Worm (Caenorhabditis elegans): ENCODE data around the gene mrps-21.

The mrps-21 gene

DNA sequence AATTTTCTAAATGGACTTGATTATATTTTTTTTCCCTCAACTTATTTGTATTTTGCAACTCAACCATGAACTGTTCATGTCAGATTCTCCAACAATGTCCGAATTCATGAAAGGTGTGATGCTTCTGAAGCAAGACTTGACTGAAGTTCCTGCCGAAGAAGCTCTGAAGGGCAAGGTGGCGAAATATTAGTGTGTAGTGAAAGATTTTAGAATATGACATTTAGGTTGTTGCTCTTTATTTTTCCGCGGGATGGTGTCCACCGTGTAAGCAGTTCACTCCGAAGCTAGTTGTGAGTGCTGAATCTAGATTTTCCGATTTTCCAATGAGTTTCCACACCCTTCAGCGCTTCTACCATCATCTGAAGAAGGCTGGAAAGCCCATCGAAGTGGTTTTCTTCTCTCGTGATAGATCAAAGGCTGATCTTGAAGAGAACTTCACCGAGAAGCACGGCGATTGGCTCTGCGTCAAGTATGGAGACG is 6.9 kb downstream of the mrps-21 start, which contains the start of gene F29B9.5:
F29B9.5 (plus strand) TSS at position 51 of the 480 bp plus-strand sequence.
- TF ChIP-seq sdc-2 (tag; optimal IDR thresholded peaks at IDR 0.05) = no peak
- TF ChIP-seq K02D7.2 (tag; optimal IDR thresholded peaks at IDR 0.05) = no peak
- no peak for TF ChIP-seq ceh-6 (GFP tag; optimal IDR thresholded peaks at IDR 0.05)
- TF ChIP-seq nfya-1 (tag; optimal IDR thresholded peaks at IDR 0.05) = no peak
- TF ChIP-seq rnt-1 (tag; optimal IDR thresholded peaks at IDR 0.05) = no peak
- no peak for TF ChIP-seq ceh-48 (tag; optimal IDR thresholded peaks at IDR 0.05)
- no peak for TF ChIP-seq dve-1 (tag; optimal IDR thresholded peaks at IDR 0.05)
- TF ChIP-seq ceh-9 (tag; optimal IDR thresholded peaks at IDR 0.05) = no peak
- TF ChIP-seq ceh-22 (tag; optimal IDR thresholded peaks at IDR 0.05) = no peak
- no peak for TF ChIP-seq unc-42 (tag; optimal IDR thresholded peaks at IDR 0.05)
- no peak for TF ChIP-seq tbx-7 (tag; optimal IDR thresholded peaks at IDR 0.05)
- TF ChIP-seq ceh-19 (GFP tag; optimal IDR thresholded peaks at IDR 0.05) = no peak
- TF ChIP-seq nhr-11 (tag; optimal IDR thresholded peaks at IDR 0.05) = no peak
- no peak for TF ChIP-seq ama-1 (optimal IDR thresholded peaks at IDR 0.05)
- TF ChIP-seq hlh-30 (tag; optimal IDR thresholded peaks at IDR 0.05; ENCODE audit: insufficient read depth) = no peak

DNA sequence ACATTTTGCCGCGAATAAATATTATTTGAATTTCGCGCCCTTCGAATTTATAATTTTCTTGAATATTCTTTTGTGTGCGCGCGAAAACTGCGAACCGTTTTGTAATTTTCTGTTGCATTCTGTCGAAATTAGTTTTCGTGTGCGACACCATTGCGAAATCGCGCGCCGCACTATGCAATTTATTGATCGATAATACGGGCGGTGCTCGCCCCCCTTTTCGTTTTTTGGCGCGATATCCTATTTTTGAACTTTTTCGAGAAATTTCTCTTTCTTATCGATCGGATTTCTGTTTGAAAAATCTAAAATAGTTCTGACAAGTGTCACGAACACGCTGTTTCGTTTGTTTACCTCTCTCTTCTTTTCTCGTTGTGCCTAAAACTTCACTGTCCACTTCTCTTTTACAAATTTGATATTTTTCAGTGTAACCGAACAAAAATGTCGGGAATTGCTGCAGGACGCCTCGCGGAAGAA is 8.7 kb downstream of the mrps-21 start, which contains the start of gene ubc-9:
ubc-9 (plus strand) TSS at position 421 of the 471 bp plus-strand sequence.
- TF ChIP-seq ceh-6 (GFP tag; optimal IDR thresholded peaks at IDR 0.05) (no peak), ttx-3 (tag; optimal IDR thresholded peaks at IDR 0.05) (peak; percentile 15), ceh-31 (tag; optimal IDR thresholded peaks at IDR 0.05) (peak; percentile 60), ceh-18 (tag; optimal IDR thresholded peaks at IDR 0.05) (peak; percentile 30), elt-2 (tag; optimal IDR thresholded peaks at IDR 0.05) (peak; percentile 64), pag-3 (tag; optimal IDR thresholded peaks at IDR 0.05; ENCODE audit: borderline replicate concordance) (no peak), tbx-7 (tag; optimal IDR thresholded peaks at IDR 0.05) (no peak), ceh-24 (tag; optimal IDR thresholded peaks at IDR 0.05) (no peak), unc-86 (tag; optimal IDR thresholded peaks at IDR 0.05) (no peak), C08G9.2 (tag; optimal IDR thresholded peaks at IDR 0.05) (peak; percentile 27), unc-3 (GFP tag; conservative IDR thresholded peaks at IDR 0.05) (no peak), unc-3 (tag; optimal IDR thresholded peaks at IDR 0.05) (no peak), che-1 (tag; optimal IDR thresholded peaks at IDR 0.05) (no peak), ceh-34 (tag; optimal IDR thresholded peaks at IDR 0.05) (peak; percentile 22), unc-42 (tag; optimal IDR thresholded peaks at IDR 0.05) (peak; percentile 36), hlh-30 (tag; optimal IDR thresholded peaks at IDR 0.05; ENCODE audit: insufficient read depth) (no peak), ceh-45 (GFP tag; IDR thresholded peaks at IDR 0.05) (no peak), ceh-48 (tag; optimal IDR thresholded peaks at IDR 0.05) (peak; percentile 96), pha-2 (tag; optimal IDR thresholded peaks at IDR 0.05) (no peak), pha-4 (tag; optimal IDR thresholded peaks at IDR 0.05) (no peak), pax-1 (tag; optimal IDR thresholded peaks at IDR 0.05) (no peak), ref-2 (tag; optimal IDR thresholded peaks at IDR 0.05) (peak; percentile 45), ztf-16 (tag; optimal IDR thresholded peaks at IDR 0.05) (no peak), madf-2 (tag; optimal IDR thresholded peaks at IDR 0.05) (peak; percentile 36), tbx-2 (tag; optimal IDR thresholded peaks at IDR 0.05) (peak; percentile 32), ets-4 (tag; optimal IDR thresholded peaks at IDR 0.05) (no peak), fax-1 (tag; optimal IDR thresholded peaks at IDR 0.05) (no peak), ceh-14 (tag; optimal IDR thresholded peaks at IDR 0.05) (peak; percentile 35), hlh-13 (GFP tag; optimal IDR thresholded peaks at IDR 0.05) (no peak), ceh-19 (GFP tag; optimal IDR thresholded peaks at IDR 0.05) (no peak), nfya-1 (tag; optimal IDR thresholded peaks at IDR 0.05) (peak; percentile 42)

DNA sequence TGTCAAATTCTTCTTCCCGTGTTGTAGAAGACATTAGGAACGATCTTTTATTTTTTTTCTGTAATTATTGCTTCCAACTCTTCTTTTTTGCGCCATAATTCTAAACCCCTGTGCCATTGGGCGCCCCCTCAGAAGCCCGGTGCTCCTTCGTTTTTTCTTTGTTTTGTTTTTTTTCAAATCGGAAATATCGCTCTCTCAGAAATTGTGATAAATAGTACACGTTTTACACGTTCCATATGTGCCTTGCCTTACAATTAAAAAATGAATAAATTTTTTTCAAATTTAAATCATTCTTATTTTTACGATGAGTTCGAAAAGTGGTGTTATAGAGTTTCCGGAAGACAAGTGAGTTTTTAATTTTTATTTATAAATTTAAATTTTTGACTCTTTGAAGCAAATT is 9.9 kb downstream of the mrps-21 start, which contains the start of gene F29B9.7:
F29B9.7 (plus strand) TSS at position 301 of the 400 bp plus-strand sequence.
- no peak for TF ChIP-seq ceh-34 (tag; optimal IDR thresholded peaks at IDR 0.05)
- no peak for TF ChIP-seq ahr-1 (tag; optimal IDR thresholded peaks at IDR 0.05)

Data from whole organism, late embryonic.